Fruit fly (Drosophila melanogaster) whole organism, wandering third instar larva: ENCODE measurements around the gene CG3942.

Source experiments
- Abd-B ChIP-seq: fragments of >200 bp; optimal IDR thresholded peaks from 2 replicates; lab custom pipeline; 2017; ENCODE audit warnings: missing biosample characterization, missing genetic modification characterization
- br ChIP-seq: fragments of 200-800 bp; sonication (Bioruptor generic); optimal IDR thresholded peaks from 2 replicates; lab custom pipeline; 2016; ENCODE audit warnings: missing biosample characterization, missing genetic modification characterization
- foxo ChIP-seq, 2 experiments: fragments of 200-800 bp; sonication (Bioruptor generic); optimal IDR thresholded peaks; 2 replicates in 1 of 2; 3 replicates in 1 of 2; lab custom pipeline; 2016 to 2017; ENCODE audit warnings: missing biosample characterization in 2 of 2, missing genetic modification characterization in 2 of 2
- jim ChIP-seq: fragments of 175-275, 200-325 bp; sonication (Bioruptor generic); optimal IDR thresholded peaks from 2 replicates; lab custom pipeline; 2016; ENCODE audit warnings: missing biosample characterization, mild to moderate bottlenecking, missing genetic modification characterization

DNA sequence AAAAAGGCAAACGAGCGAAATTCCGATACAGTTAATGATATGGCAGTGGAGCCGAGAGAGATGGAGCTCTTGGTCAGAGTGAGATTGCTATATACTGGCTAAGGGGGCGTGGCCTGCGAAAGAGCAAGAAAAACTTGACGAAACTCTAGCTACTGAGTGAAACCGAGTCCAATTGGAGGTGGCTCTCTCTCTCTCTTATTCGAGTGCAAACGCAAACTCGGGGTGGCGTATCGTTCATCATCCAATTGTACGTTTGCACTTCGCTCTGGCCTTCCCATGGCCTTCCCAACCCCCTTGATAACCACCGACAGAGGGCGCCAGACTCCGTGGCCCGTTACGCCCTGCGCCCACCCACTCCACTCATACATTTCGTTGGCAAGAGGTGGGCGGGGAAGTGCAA, 25.0 kb downstream of the CG3942 start:
- TF ChIP-seq Abd-B = no peak
- no peak for TF ChIP-seq foxo (GFP tag; optimal IDR thresholded peaks at IDR 0.05; lab: Kevin White, UChicago)
- no peak for TF ChIP-seq br (GFP tag; lab: Kevin White, UChicago)
- TF ChIP-seq jim (GFP tag; lab: Kevin White, UChicago) = no peak
